Worm (Caenorhabditis elegans) whole organism, late embryonic: ENCODE data around the gene pitr-4.

Experiments used
- C08G9.2 ChIP-seq: sonication (generic microtip); optimal IDR thresholded peaks from 2 replicates; lab custom pipeline; 2016; ENCODE audit warnings: mild to moderate bottlenecking, missing genetic modification characterization, moderate library complexity, missing compliant biosample characterization
- Y22D7AL.16 ChIP-seq: sonication (generic microtip); optimal IDR thresholded peaks from 2 replicates; lab custom pipeline; 2016; ENCODE audit warnings: missing genetic modification characterization, missing compliant biosample characterization
- ahr-1 ChIP-seq: sonication (generic microtip); optimal IDR thresholded peaks from 2 replicates; lab custom pipeline; 2016; ENCODE audit warnings: missing genetic modification characterization, missing compliant biosample characterization
- ama-1 ChIP-seq: fragments of 150-350 bp; optimal IDR thresholded peaks from 2 replicates; lab custom pipeline; 2014
- ceh-19 ChIP-seq: fragments of 200-800 bp; sonication (Bioruptor generic); optimal IDR thresholded peaks from 2 replicates; lab custom pipeline; 2018; ENCODE audit warnings: mild to moderate bottlenecking, missing genetic modification characterization, missing compliant biosample characterization
- ceh-24 ChIP-seq: sonication (generic microtip); optimal IDR thresholded peaks from 2 replicates; lab custom pipeline; 2016; ENCODE audit warnings: mild to moderate bottlenecking, missing genetic modification characterization, missing compliant biosample characterization
- ceh-30 ChIP-seq: fragments of 150-350 bp; optimal IDR thresholded peaks from 2 replicates; lab custom pipeline; 2014; ENCODE audit warnings: missing biosample characterization, missing genetic modification characterization
- ceh-31 ChIP-seq: sonication (generic microtip); optimal IDR thresholded peaks from 2 replicates; lab custom pipeline; 2016; ENCODE audit warnings: missing genetic modification characterization, missing compliant biosample characterization
- ceh-6 ChIP-seq: fragments of 200-800 bp; sonication (Bioruptor generic); optimal IDR thresholded peaks from 2 replicates; lab custom pipeline; 2018; ENCODE audit warnings: mild to moderate bottlenecking, missing genetic modification characterization, missing compliant biosample characterization
- che-1 ChIP-seq: sonication (generic microtip); optimal IDR thresholded peaks from 2 replicates; lab custom pipeline; 2016; ENCODE audit warnings: mild to moderate bottlenecking, missing genetic modification characterization, missing compliant biosample characterization
- dmd-4 ChIP-seq: sonication (generic microtip); optimal IDR thresholded peaks from 2 replicates; lab custom pipeline; 2016; ENCODE audit warnings: borderline replicate concordance, missing genetic modification characterization, missing compliant biosample characterization
- elt-2 ChIP-seq: sonication (generic microtip); optimal IDR thresholded peaks from 2 replicates; lab custom pipeline; 2016; ENCODE audit warnings: missing genetic modification reagents, missing genetic modification characterization, missing compliant biosample characterization
- gmeb-2 ChIP-seq: sonication (generic microtip); optimal IDR thresholded peaks from 2 replicates; lab custom pipeline; 2016; ENCODE audit warnings: missing genetic modification characterization, inconsistent platforms, missing compliant biosample characterization
- hlh-13 ChIP-seq: fragments of 200-800 bp; sonication (Bioruptor generic); optimal IDR thresholded peaks from 2 replicates; lab custom pipeline; 2018; ENCODE audit warnings: mild to moderate bottlenecking, missing genetic modification characterization, missing compliant biosample characterization
- hlh-15 ChIP-seq: sonication (generic microtip); optimal IDR thresholded peaks from 2 replicates; lab custom pipeline; 2016; ENCODE audit warnings: missing genetic modification characterization, missing compliant biosample characterization
- hlh-30 ChIP-seq: sonication (generic microtip); optimal IDR thresholded peaks from 2 replicates; lab custom pipeline; 2017; ENCODE audit warnings: antibody characterized with exemption, missing genetic modification characterization, missing compliant biosample characterization; ENCODE audit not compliant: insufficient read depth
- hlh-8 ChIP-seq: sonication (generic microtip); optimal IDR thresholded peaks from 2 replicates; lab custom pipeline; 2016; ENCODE audit warnings: missing genotype, missing genetic modification characterization, missing compliant biosample characterization
- lim-6 ChIP-seq: sonication (generic microtip); optimal IDR thresholded peaks from 2 replicates; lab custom pipeline; 2016; ENCODE audit warnings: missing genetic modification characterization, missing compliant biosample characterization
- mec-3 ChIP-seq: sonication (generic microtip); optimal IDR thresholded peaks from 2 replicates; lab custom pipeline; 2016; ENCODE audit warnings: borderline replicate concordance, missing genetic modification characterization, missing compliant biosample characterization
- nhr-11 ChIP-seq: fragments of 150-350 bp; optimal IDR thresholded peaks from 2 replicates; lab custom pipeline; 2014; ENCODE audit warnings: missing biosample characterization, missing genetic modification characterization
- nhr-232 ChIP-seq: sonication (generic microtip); optimal IDR thresholded peaks from 2 replicates; lab custom pipeline; 2016; ENCODE audit warnings: missing genetic modification characterization, missing compliant biosample characterization
- npax-4 ChIP-seq: sonication (generic microtip); optimal IDR thresholded peaks from 2 replicates; lab custom pipeline; 2016; ENCODE audit warnings: missing genetic modification characterization, missing compliant biosample characterization
- odd-2 ChIP-seq: sonication (generic microtip); optimal IDR thresholded peaks from 2 replicates; lab custom pipeline; 2017; ENCODE audit warnings: antibody characterized with exemption, mild to moderate bottlenecking, missing genetic modification characterization, missing compliant biosample characterization
- pqm-1 ChIP-seq: sonication (generic microtip); optimal IDR thresholded peaks from 2 replicates; lab custom pipeline; 2016; ENCODE audit warnings: missing genetic modification characterization, missing compliant biosample characterization
- pros-1 ChIP-seq: fragments of 150-350 bp; optimal IDR thresholded peaks from 2 replicates; lab custom pipeline; 2014; ENCODE audit warnings: missing biosample characterization, missing genetic modification reagents, missing genetic modification characterization
- rnt-1 ChIP-seq: sonication (generic microtip); optimal IDR thresholded peaks from 2 replicates; lab custom pipeline; 2016; ENCODE audit warnings: missing genetic modification characterization, missing compliant biosample characterization
- sdc-2 ChIP-seq: sonication (generic microtip); optimal IDR thresholded peaks from 2 replicates; lab custom pipeline; 2016; ENCODE audit warnings: missing genotype, missing genetic modification characterization, missing compliant biosample characterization
- sox-4 ChIP-seq: sonication (generic microtip); optimal IDR thresholded peaks from 2 replicates; lab custom pipeline; 2017; ENCODE audit warnings: mild to moderate bottlenecking, missing genetic modification characterization, inconsistent platforms, missing compliant biosample characterization
- ttx-3 ChIP-seq: sonication (generic microtip); optimal IDR thresholded peaks from 2 replicates; lab custom pipeline; 2016; ENCODE audit warnings: missing genetic modification reagents, missing genetic modification characterization, missing compliant biosample characterization
- unc-3 ChIP-seq, 2 experiments: fragments of 200-800 bp in 1 of 2; sonication (Bioruptor generic) in 1 of 2; sonication (generic microtip) in 1 of 2; conservative IDR thresholded peaks in 1 of 2; optimal IDR thresholded peaks in 1 of 2; 2 replicates each; pipeline versions ENCODE4 v1.3.6 to Lab custom; 2016 to 2022; ENCODE audit warnings: missing compliant biosample characterization in 2 of 2, missing genetic modification characterization in 2 of 2, missing genetic modification reagents in 1 of 2
- unc-55 ChIP-seq: sonication (generic microtip); optimal IDR thresholded peaks from 2 replicates; lab custom pipeline; 2017; ENCODE audit warnings: missing biosample characterization, missing genetic modification reagents, missing genetic modification characterization
- unc-86 ChIP-seq: sonication (generic microtip); optimal IDR thresholded peaks from 2 replicates; lab custom pipeline; 2016; ENCODE audit warnings: missing genetic modification characterization, missing compliant biosample characterization
- ztf-16 ChIP-seq: sonication (generic microtip); optimal IDR thresholded peaks from 2 replicates; lab custom pipeline; 2017; ENCODE audit warnings: missing genetic modification characterization, missing compliant biosample characterization

pitr-4 gene

DNA sequence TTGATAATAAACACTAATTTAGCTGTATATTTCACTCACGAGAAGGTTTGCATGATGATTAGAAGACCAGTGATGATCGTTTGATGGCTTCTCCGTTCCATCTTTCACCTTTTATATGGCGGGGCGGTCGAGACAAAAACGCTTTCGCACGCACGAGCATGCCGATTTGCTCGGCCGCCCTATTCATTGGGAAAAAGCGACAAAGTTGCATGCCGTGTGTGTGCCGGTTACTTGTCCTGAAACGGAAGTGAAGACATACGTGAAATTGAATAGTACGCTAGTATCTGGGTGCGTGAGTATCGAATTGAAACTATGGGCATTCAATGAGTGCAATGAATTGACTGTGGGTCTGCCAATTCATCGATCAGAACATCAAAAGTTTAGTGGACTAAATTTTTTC, 38.6 kb downstream of the pitr-4 start, which contains the start of gene idpc-5:
Gene idpc-5 (minus strand): TSS at position 101 of the 400 bp plus-strand sequence.
- TF ChIP-seq dmd-4, result no peak
- TF ChIP-seq mec-3, result no peak
- no peak for TF ChIP-seq C08G9.2
- TF ChIP-seq hlh-30 (tag; lab: Kevin White, UChicago), result no peak
- TF ChIP-seq ahr-1 (tag; lab: Kevin White, UChicago), result no peak
- TF ChIP-seq ceh-6 (GFP tag; lab: Kevin White, UChicago), result no peak
- no peak for TF ChIP-seq rnt-1
- TF ChIP-seq nhr-232, result no peak
- TF ChIP-seq npax-4 (tag; lab: Kevin White, UChicago), result no peak
- TF ChIP-seq unc-86 (tag; lab: Kevin White, UChicago), result no peak
- TF ChIP-seq hlh-13 (GFP tag; lab: Kevin White, UChicago), result no peak
- no peak for TF ChIP-seq nhr-11 (tag; lab: Kevin White, UChicago)
- no peak for TF ChIP-seq sox-4 (tag; lab: Kevin White, UChicago)
- TF ChIP-seq ceh-30 (tag; lab: Kevin White, UChicago), result no peak

DNA sequence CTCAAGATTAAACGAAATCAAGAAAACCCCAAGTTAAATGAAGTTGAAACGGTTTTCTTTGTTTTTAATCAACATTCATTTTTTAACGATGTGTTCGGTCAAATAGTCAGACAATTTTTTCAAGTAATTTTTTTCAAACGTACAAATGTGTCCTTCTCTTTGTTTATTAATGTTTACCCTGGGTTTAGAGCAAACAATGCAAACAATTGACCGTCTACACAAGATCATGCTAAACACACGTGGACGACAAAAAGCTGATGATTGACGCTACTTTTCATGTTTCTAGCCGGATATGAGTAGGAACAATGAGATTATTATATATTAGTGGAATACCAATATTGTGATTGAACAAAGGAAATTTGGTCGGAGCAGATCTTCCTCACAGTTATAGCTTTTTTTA, 40.0 kb downstream of the pitr-4 start:
- no peak for TF ChIP-seq ceh-19 (GFP tag; lab: Kevin White, UChicago)
- TF ChIP-seq sdc-2 (tag; lab: Kevin White, UChicago), result no peak
- TF ChIP-seq ceh-31 (tag; lab: Kevin White, UChicago), result no peak
- no peak for TF ChIP-seq ztf-16 (tag; lab: Kevin White, UChicago)
- no peak for TF ChIP-seq elt-2 (tag; lab: Kevin White, UChicago)
- no peak for TF ChIP-seq ceh-30 (tag; lab: Kevin White, UChicago)
- TF ChIP-seq ama-1, result no peak
- TF ChIP-seq Y22D7AL.16 (tag; lab: Kevin White, UChicago), result no peak
- TF ChIP-seq pros-1 (tag; lab: Kevin White, UChicago), result no peak
- TF ChIP-seq hlh-15 (tag; lab: Kevin White, UChicago), result no peak
- no peak for TF ChIP-seq gmeb-2 (tag; lab: Kevin White, UChicago)
- TF ChIP-seq pqm-1 (tag; lab: Kevin White, UChicago), result no peak
- TF ChIP-seq odd-2, result no peak
- no peak for TF ChIP-seq ceh-24 (tag; lab: Kevin White, UChicago)
- TF ChIP-seq ceh-6 (GFP tag; lab: Kevin White, UChicago), result no peak
- no peak for TF ChIP-seq ahr-1 (tag; lab: Kevin White, UChicago)
- no peak for TF ChIP-seq lim-6
- TF ChIP-seq, all 69 proteins: peak for 0

DNA sequence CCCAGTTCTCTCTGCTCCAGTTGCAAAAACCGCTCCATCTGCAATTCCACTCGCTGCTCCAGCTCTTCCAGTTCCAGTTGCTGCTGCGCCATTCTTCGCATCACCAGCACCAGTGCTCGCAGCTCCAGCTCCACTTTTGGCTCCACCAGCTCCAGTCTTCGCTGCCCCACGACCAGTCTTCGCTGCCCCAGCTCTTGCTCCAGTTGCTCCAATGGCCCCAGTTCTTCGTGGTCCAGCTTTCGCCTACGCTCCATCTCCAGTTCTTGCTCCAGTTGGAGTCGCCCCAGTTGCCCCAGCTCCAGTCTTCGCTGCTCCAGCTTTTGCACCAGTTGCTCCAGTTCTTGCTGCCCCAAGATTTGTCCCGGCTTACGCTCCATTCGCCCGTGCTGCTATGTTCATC, 41.0 kb downstream of the pitr-4 start:
- no peak for TF ChIP-seq unc-3 (GFP tag; conservative IDR thresholded peaks at IDR 0.05; lab: Robert Waterston, UW)
- no peak for TF ChIP-seq unc-3 (tag; optimal IDR thresholded peaks at IDR 0.05; lab: Kevin White, UChicago)
- no peak for TF ChIP-seq hlh-13 (GFP tag; lab: Kevin White, UChicago)
- TF ChIP-seq unc-55 (GFP tag; lab: Kevin White, UChicago), result no peak

DNA sequence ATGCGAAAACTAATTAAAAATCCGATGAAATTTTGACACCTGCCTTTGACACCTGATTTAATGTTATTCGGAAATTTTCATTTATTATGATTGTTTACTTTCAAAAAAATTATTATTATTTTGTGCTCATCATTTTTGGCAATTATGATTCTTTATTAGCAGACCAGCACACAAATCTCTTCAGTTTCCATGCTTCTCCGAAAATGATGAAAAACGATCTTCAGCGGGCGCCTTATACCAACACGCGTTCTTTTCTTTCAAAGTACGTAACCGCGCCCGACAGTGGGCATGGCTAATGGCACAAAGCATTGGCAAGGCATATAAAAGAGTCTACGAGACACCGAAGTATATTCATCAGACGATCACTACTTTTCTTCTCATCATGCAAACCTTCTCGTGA, 41.6 kb downstream of the pitr-4 start, which contains the start of gene idpc-6:
Gene idpc-6 (plus strand): TSS at position 301 of the 400 bp plus-strand sequence.
- no peak for TF ChIP-seq sdc-2 (tag; lab: Kevin White, UChicago)
- TF ChIP-seq che-1 (tag; lab: Kevin White, UChicago), result no peak
- TF ChIP-seq ttx-3 (tag; lab: Kevin White, UChicago), result no peak
- no peak for TF ChIP-seq C08G9.2

DNA sequence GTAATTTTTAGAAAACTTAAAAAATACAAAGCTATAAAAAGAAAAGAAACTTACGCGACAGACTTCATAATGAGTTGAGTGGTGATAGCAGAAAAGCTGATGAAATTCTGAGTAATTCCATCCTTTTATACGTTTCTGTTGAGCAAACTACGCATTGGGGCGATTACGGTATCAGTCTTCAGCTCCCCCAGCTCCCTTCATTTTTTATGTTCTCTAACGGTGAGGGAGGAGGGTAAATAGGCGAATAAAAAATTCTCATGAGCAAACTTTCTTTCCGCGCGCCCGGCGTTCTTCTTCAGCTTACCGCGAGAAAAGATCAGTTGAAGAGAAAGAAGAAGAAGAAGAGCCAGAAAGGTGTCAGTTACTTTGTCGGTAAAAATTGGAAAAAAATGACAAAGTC, 42.5 kb downstream of the pitr-4 start, which contains the start of gene idpc-7:
Gene idpc-7 (minus strand): TSS at position 101 of the 400 bp plus-strand sequence.
- TF ChIP-seq gmeb-2 (tag; lab: Kevin White, UChicago) (no peak), ceh-31 (tag; lab: Kevin White, UChicago) (no peak), sdc-2 (tag; lab: Kevin White, UChicago) (no peak), hlh-8 (tag; lab: Kevin White, UChicago) (no peak)
